Worm (Caenorhabditis elegans) whole organism, L1 larva: ENCODE data around the gene swd-2.2.

Experiments used
- C34B4.2 ChIP-seq: sonication (generic microtip); optimal IDR thresholded peaks from 2 replicates; lab custom pipeline; 2017; ENCODE audit warnings: mild to moderate bottlenecking, missing genetic modification characterization, missing compliant biosample characterization
- F16B12.6 ChIP-seq: fragments of 150-350 bp; optimal IDR thresholded peaks from 2 replicates; lab custom pipeline; 2014; ENCODE audit warnings: missing biosample characterization, missing genetic modification characterization
- Y116A8C.19 ChIP-seq: sonication (generic microtip); optimal IDR thresholded peaks from 2 replicates; lab custom pipeline; 2016; ENCODE audit warnings: missing compliant biosample characterization, missing genetic modification characterization, borderline replicate concordance
- aha-1 ChIP-seq: fragments of 150-350 bp; optimal IDR thresholded peaks from 2 replicates; lab custom pipeline; 2014; ENCODE audit warnings: missing biosample characterization, missing genetic modification characterization
- alr-1 ChIP-seq: fragments of 200-800 bp; sonication (Bioruptor generic); optimal IDR thresholded peaks from 2 replicates; lab custom pipeline; 2018; ENCODE audit warnings: borderline replicate concordance, mild to moderate bottlenecking, missing genetic modification characterization, missing compliant biosample characterization
- aly-2 ChIP-seq: fragments of 150-350 bp; optimal IDR thresholded peaks from 2 replicates; lab custom pipeline; 2014; ENCODE audit warnings: missing biosample characterization, missing genetic modification characterization
- ama-1 ChIP-seq: fragments of 150-350 bp; optimal IDR thresholded peaks from 2 replicates; lab custom pipeline; 2014
- ceh-63 ChIP-seq: fragments of 200-800 bp; sonication (Bioruptor generic); optimal IDR thresholded peaks from 2 replicates; lab custom pipeline; 2018; ENCODE audit warnings: mild to moderate bottlenecking, missing genetic modification characterization, missing compliant biosample characterization
- ceh-8 ChIP-seq: fragments of 200-800 bp; sonication (Bioruptor generic); optimal IDR thresholded peaks from 2 replicates; lab custom pipeline; 2018; ENCODE audit warnings: mild to moderate bottlenecking, missing genetic modification characterization, moderate library complexity, missing compliant biosample characterization
- ceh-82 ChIP-seq, 3 experiments: fragments of 150-350 bp in 1 of 3; sonication (generic microtip) in 2 of 3; optimal IDR thresholded peaks; 2 replicates each; lab custom pipeline; 2014 to 2017; ENCODE audit warnings: missing biosample characterization in 3 of 3, missing genetic modification characterization in 3 of 3
- ceh-90 ChIP-seq: sonication (generic microtip); optimal IDR thresholded peaks from 2 replicates; lab custom pipeline; 2016; ENCODE audit warnings: missing genetic modification characterization, missing compliant biosample characterization
- dsc-1 ChIP-seq: sonication (generic microtip); optimal IDR thresholded peaks from 2 replicates; lab custom pipeline; 2016; ENCODE audit warnings: mild to moderate bottlenecking, missing genetic modification characterization, missing compliant biosample characterization
- efl-3 ChIP-seq: fragments of 200-800 bp; sonication (Bioruptor generic); optimal IDR thresholded peaks from 2 replicates; lab custom pipeline; 2018; ENCODE audit warnings: mild to moderate bottlenecking, missing genetic modification characterization, missing compliant biosample characterization
- elt-2 ChIP-seq: sonication (generic microtip); optimal IDR thresholded peaks from 2 replicates; lab custom pipeline; 2016; ENCODE audit warnings: missing genetic modification characterization, mild to moderate bottlenecking, inconsistent platforms, missing compliant biosample characterization, missing genetic modification reagents
- fkh-4 ChIP-seq: sonication (generic microtip); optimal IDR thresholded peaks from 2 replicates; lab custom pipeline; 2016; ENCODE audit warnings: missing compliant biosample characterization, missing genetic modification characterization, borderline replicate concordance
- hpl-2 ChIP-seq: fragments of 150-350 bp; optimal IDR thresholded peaks from 2 replicates; lab custom pipeline; 2014; ENCODE audit warnings: missing biosample characterization, missing genetic modification reagents, missing genetic modification characterization
- isw-1 ChIP-seq: fragments of 200-800 bp; sonication (Bioruptor generic); IDR thresholded peaks from 2 replicates; pipeline ENCODE4 v1.3.6; 2022; ENCODE audit warnings: missing genetic modification characterization, missing compliant biosample characterization
- jun-1 ChIP-seq: fragments of 150-350 bp; optimal IDR thresholded peaks from 2 replicates; lab custom pipeline; 2014; ENCODE audit warnings: missing biosample characterization, missing genetic modification reagents, missing genetic modification characterization
- lin-13 ChIP-seq: fragments of 150-350 bp; optimal IDR thresholded peaks from 2 replicates; lab custom pipeline; 2014; ENCODE audit warnings: missing biosample characterization, missing genetic modification reagents, missing genetic modification characterization
- lin-15B ChIP-seq: fragments of 150-350 bp; sonication (generic microtip); optimal IDR thresholded peaks from 3 replicates; lab custom pipeline; 2014; ENCODE audit warnings: missing biosample characterization, missing genetic modification characterization
- lin-35 ChIP-seq, 2 experiments: fragments of 150-350 bp; optimal IDR thresholded peaks; 2 replicates each; lab custom pipeline; 2014; ENCODE audit warnings: missing biosample characterization in 2 of 2, missing genetic modification characterization in 2 of 2, missing genetic modification reagents in 2 of 2
- lir-3 ChIP-seq: sonication (generic microtip); optimal IDR thresholded peaks from 2 replicates; lab custom pipeline; 2016; ENCODE audit warnings: mild to moderate bottlenecking, missing genetic modification characterization, moderate library complexity, missing compliant biosample characterization; ENCODE audit not compliant: poor library complexity
- lsy-2 ChIP-seq, 2 experiments: fragments of 150-350 bp; optimal IDR thresholded peaks; 2 replicates each; lab custom pipeline; 2014; ENCODE audit warnings: missing biosample characterization in 2 of 2, missing genetic modification characterization in 2 of 2
- mab-9 ChIP-seq: fragments of 200-800 bp; sonication (Bioruptor generic); IDR thresholded peaks from 2 replicates; pipeline ENCODE4 v1.3.6; 2022; ENCODE audit warnings: missing genetic modification reagents, missing genetic modification characterization, missing compliant biosample characterization
- mdl-1 ChIP-seq, 2 experiments: fragments of 150-350 bp; optimal IDR thresholded peaks; 2 replicates each; lab custom pipeline; 2014 to 2017; ENCODE audit warnings: missing biosample characterization in 2 of 2, missing genetic modification characterization in 2 of 2, inconsistent platforms in 1 of 2
- mep-1 ChIP-seq: fragments of 150-350 bp; optimal IDR thresholded peaks from 2 replicates; lab custom pipeline; 2014; ENCODE audit warnings: missing biosample characterization, missing genetic modification characterization
- nhr-12 ChIP-seq: sonication (generic microtip); optimal IDR thresholded peaks from 2 replicates; lab custom pipeline; 2017; ENCODE audit warnings: missing biosample characterization, missing genetic modification characterization
- nhr-20 ChIP-seq: sonication (generic microtip); optimal IDR thresholded peaks from 2 replicates; lab custom pipeline; 2016; ENCODE audit warnings: mild to moderate bottlenecking, missing genetic modification characterization, missing compliant biosample characterization
- nhr-47 ChIP-seq: sonication (generic microtip); optimal IDR thresholded peaks from 2 replicates; lab custom pipeline; 2016; ENCODE audit warnings: mild to moderate bottlenecking, missing genetic modification characterization, moderate library complexity, missing compliant biosample characterization
- nhr-71 ChIP-seq: sonication (generic microtip); optimal IDR thresholded peaks from 2 replicates; lab custom pipeline; 2016; ENCODE audit warnings: mild to moderate bottlenecking, missing genetic modification characterization, moderate library complexity, missing compliant biosample characterization
- nhr-77 ChIP-seq: fragments of 150-350 bp; optimal IDR thresholded peaks from 2 replicates; lab custom pipeline; 2014; ENCODE audit warnings: missing biosample characterization, missing genetic modification characterization
- nhr-84 ChIP-seq: sonication (generic microtip); optimal IDR thresholded peaks from 2 replicates; lab custom pipeline; 2017; ENCODE audit warnings: missing biosample characterization, missing genetic modification characterization
- nhr-85 ChIP-seq: sonication (generic microtip); peaks from one replicate; lab custom pipeline; 2016; ENCODE audit warnings: missing genetic modification characterization, inconsistent platforms, missing compliant biosample characterization
- pax-3 ChIP-seq: fragments of 200-800 bp; sonication (Bioruptor generic); optimal IDR thresholded peaks from 2 replicates; lab custom pipeline; 2018; ENCODE audit warnings: mild to moderate bottlenecking, missing genetic modification characterization, moderate library complexity, missing compliant biosample characterization
- skn-1 ChIP-seq: fragments of 150-350 bp; optimal IDR thresholded peaks from 2 replicates; lab custom pipeline; 2014; ENCODE audit warnings: missing biosample characterization, missing genetic modification characterization
- snpc-4 ChIP-seq: fragments of 150-350 bp; optimal IDR thresholded peaks from 2 replicates; lab custom pipeline; 2014; ENCODE audit warnings: missing biosample characterization, missing genetic modification characterization
- sptf-1 ChIP-seq: fragments of 150-350 bp; optimal IDR thresholded peaks from 2 replicates; lab custom pipeline; 2014; ENCODE audit warnings: missing biosample characterization, missing genetic modification characterization
- tbx-2 ChIP-seq: sonication (generic microtip); optimal IDR thresholded peaks from 2 replicates; lab custom pipeline; 2016; ENCODE audit warnings: missing genetic modification characterization, missing compliant biosample characterization
- unc-130 ChIP-seq: fragments of 150-350 bp; optimal IDR thresholded peaks from 2 replicates; lab custom pipeline; 2017; ENCODE audit warnings: missing biosample characterization, missing genetic modification characterization, inconsistent platforms
- unc-30 ChIP-seq: sonication (generic microtip); optimal IDR thresholded peaks from 2 replicates; lab custom pipeline; 2017; ENCODE audit warnings: missing biosample characterization, missing genetic modification characterization
- unc-86 ChIP-seq: sonication (generic microtip); optimal IDR thresholded peaks from 2 replicates; lab custom pipeline; 2016; ENCODE audit warnings: missing genetic modification characterization, missing compliant biosample characterization
- unc-98 ChIP-seq: fragments of 200-800 bp; sonication (Bioruptor generic); IDR thresholded peaks from 2 replicates; pipeline ENCODE4 v1.3.6; 2022; ENCODE audit warnings: missing genetic modification characterization, missing compliant biosample characterization
- vab-15 ChIP-seq: sonication (generic microtip); optimal IDR thresholded peaks from 2 replicates; lab custom pipeline; 2017; ENCODE audit warnings: missing genotype, mild to moderate bottlenecking, missing genetic modification characterization, missing compliant biosample characterization
- xbp-1 ChIP-seq: sonication (generic microtip); optimal IDR thresholded peaks from 2 replicates; lab custom pipeline; 2016; ENCODE audit warnings: missing genetic modification characterization, missing compliant biosample characterization
- zag-1 ChIP-seq: fragments of 150-350 bp; optimal IDR thresholded peaks from 2 replicates; lab custom pipeline; 2014; ENCODE audit warnings: missing biosample characterization, missing genetic modification characterization
- ztf-4 ChIP-seq: fragments of 150-350 bp; optimal IDR thresholded peaks from 2 replicates; lab custom pipeline; 2014; ENCODE audit warnings: missing biosample characterization, missing genetic modification characterization

The swd-2.2 gene

DNA sequence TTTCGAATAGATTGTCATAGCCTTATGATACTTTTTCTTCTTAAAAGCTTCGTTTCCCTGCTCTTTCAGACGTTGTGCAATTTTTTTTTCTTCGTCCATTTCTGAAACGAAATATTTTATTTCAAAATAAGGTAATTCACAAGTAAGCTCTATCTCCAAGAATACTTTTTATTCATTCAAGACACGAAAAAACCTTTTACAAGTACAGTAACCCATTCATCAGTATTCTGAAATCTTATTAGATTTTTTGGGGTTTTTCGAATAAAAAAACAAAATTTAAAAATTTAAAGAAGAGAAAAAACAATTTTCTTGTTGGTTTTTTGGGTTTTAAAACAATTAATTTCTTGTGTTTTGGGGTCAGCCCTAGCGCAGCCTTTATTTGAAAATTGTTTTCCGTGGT lies 4.7 kb downstream of the swd-2.2 start, which contains the start of gene rpap-3:
TSS of gene rpap-3 (minus strand) at position 101 of the 400 bp plus-strand sequence.
- TF ChIP-seq ceh-8 (GFP tag; lab: Kevin White, UChicago): no peak
- TF ChIP-seq mab-9 (GFP tag; lab: Robert Waterston, UW): no peak
- TF ChIP-seq zag-1 (tag; lab: Kevin White, UChicago): no peak
- no peak for TF ChIP-seq alr-1
- TF ChIP-seq efl-3: no peak
- TF ChIP-seq nhr-12 (tag; lab: Kevin White, UChicago): no peak
- no peak for TF ChIP-seq nhr-77 (tag; lab: Kevin White, UChicago)
- no peak for TF ChIP-seq unc-130 (tag; lab: Kevin White, UChicago)
- no peak for TF ChIP-seq nhr-85
- no peak for TF ChIP-seq unc-98
- TF ChIP-seq aha-1 (tag; lab: Kevin White, UChicago): no peak
- TF ChIP-seq F16B12.6 (tag; lab: Kevin White, UChicago): no peak
- no peak for TF ChIP-seq mep-1 (tag; lab: Kevin White, UChicago)

DNA sequence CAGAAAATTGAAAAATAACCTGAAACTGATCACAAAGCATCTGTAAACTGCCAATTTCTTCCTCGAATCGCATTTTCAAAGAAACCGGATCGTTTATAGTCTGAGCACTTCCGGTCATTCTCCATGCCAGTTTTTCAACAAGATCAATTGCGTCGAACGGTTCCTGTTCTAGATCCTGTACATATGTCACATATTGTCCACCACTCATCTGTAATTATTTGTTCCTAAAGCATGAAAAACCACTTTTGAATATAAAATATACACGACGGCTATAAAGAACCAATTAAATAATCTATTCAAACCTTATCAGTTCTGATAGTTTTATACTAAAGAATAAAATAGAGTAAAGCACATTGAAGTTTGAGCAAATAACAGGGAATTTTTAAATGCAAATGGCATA lies 8.1 kb downstream of the swd-2.2 start, which contains the start of gene sec-10:
TSS of gene sec-10 (minus strand) at position 208 of the 400 bp plus-strand sequence.
- TF ChIP-seq pax-3 (tag; lab: Kevin White, UChicago) (no peak), elt-2 (tag; lab: Kevin White, UChicago) (no peak), lin-13 (GFP tag; lab: Kevin White, UChicago) (peak; percentile 3), sptf-1 (tag; lab: Kevin White, UChicago) (no peak), lin-35 (GFP tag; optimal IDR thresholded peaks at IDR 0.05; lab: Kevin White, UChicago) (peak in 1 of 2 experiments; percentile 12), skn-1 (no peak)

DNA sequence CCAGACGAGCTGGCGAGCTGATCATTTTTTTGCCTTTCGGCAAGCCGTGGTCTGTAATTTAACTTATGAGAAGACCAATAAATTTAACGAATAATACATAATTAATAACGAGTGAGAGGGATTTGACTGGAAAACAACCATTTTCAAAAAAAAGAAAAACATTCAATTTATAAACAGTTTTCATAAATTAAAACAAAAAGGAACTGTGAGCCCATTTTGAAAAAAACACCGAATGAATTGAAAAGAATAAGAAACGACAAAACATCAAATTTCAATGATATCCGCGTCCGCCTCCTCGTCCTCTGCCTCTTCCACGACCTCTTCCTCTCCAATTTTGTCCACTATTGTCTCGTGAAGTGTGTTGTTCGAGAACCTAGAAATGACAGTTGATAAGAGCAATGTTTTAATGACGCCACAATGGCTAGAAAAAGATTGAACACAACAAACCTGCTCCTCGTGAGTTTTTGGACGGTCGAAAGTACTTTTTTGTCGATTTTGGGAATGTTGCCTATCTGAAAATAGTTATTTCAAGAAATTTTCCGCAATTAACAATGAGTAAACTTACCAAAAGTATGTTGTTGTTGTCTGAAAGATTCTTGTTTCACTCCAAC lies 9.7 kb downstream of the swd-2.2 start, which contains the start of gene tag-321:
TSS of gene tag-321 (minus strand) at position 51 of the 611 bp plus-strand sequence.
- TF ChIP-seq C34B4.2 (tag; lab: Kevin White, UChicago) (no peak), nhr-20 (no peak), aly-2 (tag; lab: Kevin White, UChicago) (no peak), tbx-2 (tag; lab: Kevin White, UChicago) (no peak), unc-30 (tag; lab: Kevin White, UChicago) (no peak), elt-2 (tag; lab: Kevin White, UChicago) (no peak), jun-1 (tag; lab: Kevin White, UChicago) (no peak), nhr-84 (tag; lab: Kevin White, UChicago) (no peak), ama-1 (no peak), nhr-71 (no peak), ceh-63 (GFP tag; lab: Kevin White, UChicago) (no peak), pax-3 (tag; lab: Kevin White, UChicago) (no peak), lin-13 (GFP tag; lab: Kevin White, UChicago) (no peak), isw-1 (no peak), dsc-1 (tag; lab: Kevin White, UChicago) (no peak), mdl-1 (tag; optimal IDR thresholded peaks at IDR 0.05; lab: Kevin White, UChicago) (no peak), lin-35 (GFP tag; optimal IDR thresholded peaks at IDR 0.05; lab: Kevin White, UChicago) (no peak), lin-15B (tag; lab: Kevin White, UChicago) (no peak), xbp-1 (tag; lab: Kevin White, UChicago) (no peak), F16B12.6 (tag; lab: Kevin White, UChicago) (no peak)

DNA sequence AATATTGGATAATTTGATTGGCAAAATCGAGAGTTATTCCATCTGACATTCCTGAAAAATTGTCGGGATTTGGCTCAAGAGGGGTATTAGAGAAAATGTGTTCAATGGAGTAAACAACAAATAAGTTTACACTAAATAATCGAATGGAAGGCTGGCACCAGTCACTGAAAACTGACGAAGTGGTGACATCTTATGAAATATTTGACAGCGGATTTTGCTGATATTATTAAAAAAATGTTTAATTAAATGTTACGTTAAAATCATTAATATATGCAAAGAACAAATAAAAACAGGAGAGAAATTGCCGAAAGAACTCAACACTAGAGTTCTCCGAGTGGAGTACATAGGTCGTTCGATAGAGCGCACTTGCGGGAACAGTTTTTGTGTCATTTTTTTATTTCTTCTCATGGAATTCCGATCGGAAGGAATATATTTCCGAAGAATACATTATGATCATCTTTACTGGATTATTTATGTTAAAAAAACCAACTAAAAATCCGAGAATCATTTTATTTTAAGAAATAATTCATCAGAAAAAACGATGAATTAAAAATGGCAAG lies 11.4 kb downstream of the swd-2.2 start, which contains the start of gene tag-322:
TSS of gene tag-322 (minus strand) at position 51 of the 560 bp plus-strand sequence.
- TF ChIP-seq vab-15 (tag; lab: Kevin White, UChicago) (no peak), pax-3 (tag; lab: Kevin White, UChicago) (no peak), ama-1 (peak; percentile 64), nhr-12 (tag; lab: Kevin White, UChicago) (no peak), C34B4.2 (tag; lab: Kevin White, UChicago) (no peak), hpl-2 (no peak), jun-1 (tag; lab: Kevin White, UChicago) (no peak), lir-3 (tag; lab: Kevin White, UChicago) (peak; percentile 50), snpc-4 (tag; lab: Kevin White, UChicago) (no peak), dsc-1 (tag; lab: Kevin White, UChicago) (peak; percentile 75), lsy-2 (tag; optimal IDR thresholded peaks at IDR 0.05; lab: Kevin White, UChicago) (peak; percentile 89 to 90), Y116A8C.19 (tag; lab: Kevin White, UChicago) (no peak), ztf-4 (no peak), fkh-4 (tag; lab: Kevin White, UChicago) (no peak), unc-86 (tag; lab: Kevin White, UChicago) (peak; percentile 51), ceh-82 (tag; optimal IDR thresholded peaks at IDR 0.05; lab: Kevin White, UChicago) (peak; percentile 52 to 59 (median 52)), ceh-90 (tag; lab: Kevin White, UChicago) (no peak), nhr-47 (tag; lab: Kevin White, UChicago) (peak; percentile 80), sptf-1 (tag; lab: Kevin White, UChicago) (no peak)
